Worm (Caenorhabditis elegans): ENCODE results near the gene T06E8.2.

The T06E8.2 gene

DNA sequence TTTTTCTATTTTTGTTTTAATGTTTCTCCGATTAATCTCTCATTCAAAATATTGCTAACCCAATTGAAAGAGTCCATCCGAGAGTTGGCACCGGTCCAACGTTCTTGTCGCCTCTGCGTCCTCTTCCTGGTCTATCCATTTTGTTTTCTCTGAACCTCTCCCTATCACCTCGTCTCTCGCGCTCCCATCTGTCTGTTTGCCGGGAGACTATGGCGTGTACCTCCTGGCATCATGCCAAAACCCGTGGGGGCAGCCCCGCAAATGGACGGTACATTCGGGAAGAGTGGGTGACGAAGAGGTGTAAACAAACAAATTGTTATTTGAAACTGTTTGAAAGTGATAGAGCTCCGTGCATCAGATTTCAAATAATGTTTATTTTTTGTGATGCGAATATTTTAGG, at the start of gene T06E8.2:
T06E8.2 (minus strand) TSS at position 139 of the 400 bp plus-strand sequence.
- no peak for TF ChIP-seq npax-4 (tag; optimal IDR thresholded peaks at IDR 0.05)
- peak; percentile 35 for TF ChIP-seq ceh-31 (tag; optimal IDR thresholded peaks at IDR 0.05)
- TF ChIP-seq nfya-1 (tag; optimal IDR thresholded peaks at IDR 0.05) = peak; percentile 36
- TF ChIP-seq hlh-15 (tag; optimal IDR thresholded peaks at IDR 0.05) = no peak
- TF ChIP-seq tbx-2 (tag; optimal IDR thresholded peaks at IDR 0.05) = peak; percentile 11
- no peak for TF ChIP-seq pag-3 (tag; optimal IDR thresholded peaks at IDR 0.05; ENCODE audit: borderline replicate concordance)
- no peak for TF ChIP-seq ceh-14 (tag; optimal IDR thresholded peaks at IDR 0.05)
- peak; percentile 55 for TF ChIP-seq ceh-34 (tag; optimal IDR thresholded peaks at IDR 0.05)
- no peak for TF ChIP-seq K09A11.1 (tag; optimal IDR thresholded peaks at IDR 0.05; ENCODE audit: insufficient read depth)
- no peak for TF ChIP-seq ceh-9 (tag; optimal IDR thresholded peaks at IDR 0.05)
- peak; percentile 45 for TF ChIP-seq ceh-18 (tag; optimal IDR thresholded peaks at IDR 0.05)
- no peak for TF ChIP-seq unc-3 (GFP tag; conservative IDR thresholded peaks at IDR 0.05)
- no peak for TF ChIP-seq unc-3 (tag; optimal IDR thresholded peaks at IDR 0.05)
- no peak for TF ChIP-seq C38D4.7 (GFP tag; optimal IDR thresholded peaks at IDR 0.05)

DNA sequence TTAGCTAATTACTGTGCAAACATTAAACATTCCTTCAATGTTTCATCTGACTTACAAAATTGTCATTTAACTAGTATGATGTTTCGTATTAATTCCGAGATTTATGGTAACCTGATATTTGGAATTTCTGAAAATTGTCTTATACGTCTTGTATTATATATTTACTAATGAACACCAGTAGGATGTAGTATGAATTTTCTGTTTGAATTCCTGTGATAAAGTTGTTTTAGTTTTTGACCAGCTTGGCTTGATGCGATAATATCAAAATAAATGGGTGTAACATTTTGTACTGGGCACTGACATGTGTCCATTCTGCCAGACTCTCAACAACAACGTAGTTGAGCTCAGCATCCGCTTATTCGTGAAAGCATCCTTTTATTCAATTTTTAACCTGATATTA, 48.7 kb upstream of the T06E8.2 start, which contains the start of gene R04B5.6:
R04B5.6 (plus strand) TSS at position 301 of the 400 bp plus-strand sequence.
- TF ChIP-seq fkh-6 (tag; optimal IDR thresholded peaks at IDR 0.05) (no peak), odd-2 (tag; optimal IDR thresholded peaks at IDR 0.05) (no peak), ama-1 (optimal IDR thresholded peaks at IDR 0.05) (no peak), fax-1 (tag; optimal IDR thresholded peaks at IDR 0.05) (no peak), pax-1 (tag; optimal IDR thresholded peaks at IDR 0.05) (no peak), pag-3 (tag; optimal IDR thresholded peaks at IDR 0.05; ENCODE audit: borderline replicate concordance) (no peak), tbx-7 (tag; optimal IDR thresholded peaks at IDR 0.05) (no peak), nhr-232 (tag; optimal IDR thresholded peaks at IDR 0.05) (no peak), ceh-18 (tag; optimal IDR thresholded peaks at IDR 0.05) (no peak), dve-1 (tag; optimal IDR thresholded peaks at IDR 0.05) (no peak), nfya-1 (tag; optimal IDR thresholded peaks at IDR 0.05) (no peak), ceh-19 (GFP tag; optimal IDR thresholded peaks at IDR 0.05) (no peak), ceh-31 (tag; optimal IDR thresholded peaks at IDR 0.05) (no peak), ceh-14 (tag; optimal IDR thresholded peaks at IDR 0.05) (no peak), ceh-2 (tag; optimal IDR thresholded peaks at IDR 0.05) (no peak), hlh-6 (tag; optimal IDR thresholded peaks at IDR 0.05) (no peak), sox-4 (tag; optimal IDR thresholded peaks at IDR 0.05) (no peak), K09A11.1 (tag; optimal IDR thresholded peaks at IDR 0.05; ENCODE audit: insufficient read depth) (no peak), syd-9 (tag; optimal IDR thresholded peaks at IDR 0.05) (no peak)

DNA sequence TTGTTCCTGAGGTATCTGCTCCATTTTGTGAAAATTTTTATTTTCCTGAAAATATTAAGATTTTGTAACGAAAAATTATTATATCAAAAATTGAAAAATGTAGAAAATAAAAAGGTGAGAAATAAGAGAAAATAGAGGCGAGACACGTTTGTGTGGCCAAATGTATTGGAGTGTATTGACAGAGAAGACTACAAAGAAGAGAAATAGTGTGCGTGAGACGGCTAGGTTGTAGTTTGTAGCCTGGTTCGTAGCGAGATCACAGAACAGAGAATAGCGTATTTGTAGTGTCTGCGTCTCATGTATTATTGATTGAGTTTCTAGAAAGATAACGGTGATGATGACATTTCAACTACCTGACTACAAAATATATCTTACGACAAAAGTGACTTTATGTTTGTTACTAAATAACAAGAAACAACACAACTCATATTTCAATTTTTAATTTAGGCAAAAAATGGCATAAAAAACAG, 47.8 kb upstream of the T06E8.2 start, which contains the start of gene nhr-12:
nhr-12 (minus strand) TSS at position 51 of the 470 bp plus-strand sequence.
- TF ChIP-seq ref-2 (tag; optimal IDR thresholded peaks at IDR 0.05) = no peak
- TF ChIP-seq unc-86 (tag; optimal IDR thresholded peaks at IDR 0.05) = no peak
- TF ChIP-seq sdc-2 (tag; optimal IDR thresholded peaks at IDR 0.05) = no peak
- peak; percentile 54 for TF ChIP-seq unc-55 (GFP tag; optimal IDR thresholded peaks at IDR 0.05)
- TF ChIP-seq ceh-30 (tag; optimal IDR thresholded peaks at IDR 0.05) = peak; percentile 100
- TF ChIP-seq dve-1 (tag; optimal IDR thresholded peaks at IDR 0.05) = no peak
- TF ChIP-seq elt-4 (tag; optimal IDR thresholded peaks at IDR 0.05) = no peak
- no peak for TF ChIP-seq pha-2 (tag; optimal IDR thresholded peaks at IDR 0.05)
- no peak for TF ChIP-seq tbx-7 (tag; optimal IDR thresholded peaks at IDR 0.05)
- no peak for TF ChIP-seq Y22D7AL.16 (tag; optimal IDR thresholded peaks at IDR 0.05)
- TF ChIP-seq lin-11 (tag; optimal IDR thresholded peaks at IDR 0.05) = no peak
- no peak for TF ChIP-seq ceh-6 (GFP tag; optimal IDR thresholded peaks at IDR 0.05)
- no peak for TF ChIP-seq zip-5 (tag; optimal IDR thresholded peaks at IDR 0.05)

DNA sequence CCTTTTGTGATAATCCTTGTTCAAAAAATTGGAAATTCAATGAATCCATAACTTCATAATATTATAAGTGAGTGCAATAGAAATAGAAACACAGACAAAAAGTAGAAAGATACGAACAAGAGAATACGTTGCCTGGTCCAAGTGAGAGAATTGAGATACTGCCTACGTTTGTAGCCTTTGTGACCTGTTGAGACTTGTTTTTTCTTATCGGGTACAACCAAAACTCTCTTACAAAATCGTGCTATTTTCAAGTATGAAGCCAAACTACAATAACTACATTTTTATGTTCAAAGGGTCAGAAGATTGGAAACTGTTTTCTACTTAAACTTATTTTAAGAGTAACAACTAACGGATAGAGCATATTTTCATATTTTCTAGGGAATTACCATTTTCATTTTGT, 45.4 kb upstream of the T06E8.2 start, which contains the start of gene nhr-205:
nhr-205 (minus strand) TSS at position 141 of the 400 bp plus-strand sequence.
- TF ChIP-seq ceh-30 (tag; optimal IDR thresholded peaks at IDR 0.05) (peak; percentile 51), C38D4.7 (GFP tag; optimal IDR thresholded peaks at IDR 0.05) (no peak)

Measured in whole organism, late embryonic.